Worm (Caenorhabditis elegans) whole organism, mixed stage, embryonic: ENCODE measurements around the gene VY10G11R.1.

Source experiments
- lsy-2 ChIP-seq: fragments of 150-350 bp; optimal IDR thresholded peaks from 2 replicates; lab custom pipeline; 2014; ENCODE audit warnings: missing biosample characterization, missing genetic modification characterization

Gene VY10G11R.1

DNA sequence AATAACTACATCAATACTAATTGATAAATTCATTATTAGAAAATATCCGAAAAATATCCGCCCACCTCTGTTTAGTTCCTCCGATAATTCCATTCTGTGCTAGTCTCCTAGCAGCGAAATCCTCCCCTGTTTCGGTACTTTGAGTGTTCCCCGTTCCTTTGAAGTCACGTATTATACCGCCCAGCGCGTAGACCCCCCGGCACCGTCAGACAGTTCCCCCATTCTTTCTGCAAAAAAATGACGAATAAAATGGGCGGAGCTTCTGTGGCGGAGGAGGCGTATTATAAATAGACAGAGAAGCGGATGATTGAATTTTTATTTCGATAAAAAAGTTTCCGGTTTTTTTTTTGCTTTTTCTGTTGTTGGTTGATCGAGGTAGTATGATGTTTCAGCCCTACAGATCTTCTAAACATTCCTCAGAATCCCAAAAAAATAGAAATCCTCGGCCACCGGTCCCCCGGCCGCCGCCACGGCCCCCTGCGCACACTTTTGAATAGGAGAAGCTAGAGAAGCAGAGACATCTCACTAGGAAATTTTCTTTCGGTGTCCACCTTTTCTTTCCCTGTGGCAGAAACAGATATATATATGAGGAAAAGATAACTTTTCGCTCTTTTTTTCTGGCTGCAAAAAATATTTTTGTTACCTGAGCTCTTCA lies 48.8 kb downstream of the VY10G11R.1 start:
- TF ChIP-seq lsy-2, result no peak
